Fruit fly (Drosophila melanogaster) whole organism, pupa: ENCODE results near the gene Nsun2.

ENCODE experiments used
- CG34367 ChIP-seq: fragments of 200-800 bp; sonication (Bioruptor generic); optimal IDR thresholded peaks from 2 replicates; lab custom pipeline; 2018; ENCODE audit warnings: missing biosample characterization, mild to moderate bottlenecking, missing genetic modification characterization
- CG8301 ChIP-seq: fragments of 200-800 bp; sonication (Bioruptor generic); optimal IDR thresholded peaks from 2 replicates; lab custom pipeline; 2018; ENCODE audit warnings: missing biosample characterization, mild to moderate bottlenecking, missing genetic modification characterization

Nsun2 gene

dm6 chrX:4061502-4061901 lies 52.0 kb downstream of the Nsun2 start:
- no peak for TF ChIP-seq CG34367
- no peak for TF ChIP-seq CG8301 (tag; lab: Kevin White, UChicago)
